Worm (Caenorhabditis elegans) whole organism, mixed stage, embryonic: ENCODE data around the gene K12H6.5.

Experiments used
- elt-1 ChIP-seq: sonication (generic microtip); optimal IDR thresholded peaks from 2 replicates; lab custom pipeline; 2017; ENCODE audit warnings: missing genetic modification characterization, mild to moderate bottlenecking, missing compliant biosample characterization, antibody characterized with exemption, moderate library complexity, borderline replicate concordance; ENCODE audit not compliant: insufficient read depth
- ham-2 ChIP-seq: fragments of 200-800 bp; sonication (Bioruptor generic); optimal IDR thresholded peaks from 2 replicates; lab custom pipeline; 2018; ENCODE audit warnings: mild to moderate bottlenecking, missing genetic modification characterization, missing compliant biosample characterization
- hlh-1 ChIP-seq: fragments of 150-350 bp; optimal IDR thresholded peaks from 2 replicates; lab custom pipeline; 2014; ENCODE audit warnings: missing biosample characterization, missing genetic modification reagents, missing genetic modification characterization
- lin-13 ChIP-seq: fragments of 150-350 bp; optimal IDR thresholded peaks from 2 replicates; lab custom pipeline; 2014; ENCODE audit warnings: missing biosample characterization, missing genetic modification characterization
- mab-5 ChIP-seq: fragments of 150-350 bp; optimal IDR thresholded peaks from 2 replicates; lab custom pipeline; 2014; ENCODE audit warnings: missing biosample characterization, missing genetic modification characterization
- mep-1 ChIP-seq: fragments of 150-350 bp; optimal IDR thresholded peaks from 2 replicates; lab custom pipeline; 2017; ENCODE audit warnings: missing biosample characterization, missing genetic modification reagents, missing genetic modification characterization, inconsistent platforms
- nhr-237 ChIP-seq: fragments of 150-350 bp; optimal IDR thresholded peaks from 2 replicates; lab custom pipeline; 2014; ENCODE audit warnings: missing biosample characterization, missing genetic modification characterization
- nhr-28 ChIP-seq: fragments of 150-350 bp; optimal IDR thresholded peaks from 2 replicates; lab custom pipeline; 2014; ENCODE audit warnings: missing biosample characterization, missing genetic modification characterization
- nhr-76 ChIP-seq: sonication (generic microtip); optimal IDR thresholded peaks from 2 replicates; lab custom pipeline; 2017; ENCODE audit warnings: missing biosample characterization, missing genetic modification characterization
- snpc-4 ChIP-seq: fragments of 150-350 bp; optimal IDR thresholded peaks from 2 replicates; lab custom pipeline; 2014; ENCODE audit warnings: missing biosample characterization, missing genetic modification characterization
- tbx-8 ChIP-seq: fragments of 200-800 bp; sonication (Bioruptor generic); optimal IDR thresholded peaks from 2 replicates; lab custom pipeline; 2018; ENCODE audit warnings: mild to moderate bottlenecking, missing genetic modification characterization, moderate library complexity, missing compliant biosample characterization
- ztf-11 ChIP-seq: fragments of 150-350 bp; optimal IDR thresholded peaks from 2 replicates; lab custom pipeline; 2014; ENCODE audit warnings: missing biosample characterization, missing genetic modification characterization

ce11 chrII:2856114-2856513 lies 30.1 kb upstream of the K12H6.5 start:
- TF ChIP-seq tbx-8 (GFP tag; lab: Kevin White, UChicago) (no peak), lin-13 (no peak), mab-5 (no peak), ztf-11 (tag; lab: Kevin White, UChicago) (no peak), nhr-28 (no peak), mep-1 (tag; lab: Kevin White, UChicago) (no peak), nhr-76 (tag; lab: Kevin White, UChicago) (no peak), elt-1 (no peak), hlh-1 (tag; lab: Kevin White, UChicago) (no peak), ham-2 (GFP tag; lab: Kevin White, UChicago) (no peak), nhr-237 (tag; lab: Kevin White, UChicago) (no peak), snpc-4 (no peak)
